Fruit fly (Drosophila melanogaster) whole organism: Measurements from ENCODE around the gene indra.

Source experiments
- CG8478 ChIP-seq: fragments of >200 bp; optimal IDR thresholded peaks from 2 replicates; lab custom pipeline; 2018; ENCODE audit warnings: inconsistent platforms
- Dll ChIP-seq: fragments of >200 bp; optimal IDR thresholded peaks from 2 replicates; lab custom pipeline; 2017
- psq ChIP-seq: fragments of >200 bp; optimal IDR thresholded peaks from 2 replicates; lab custom pipeline; 2017

dm6 chr3L:1379741-1380465, 37.7 kb upstream of the indra start:
- no peak for TF ChIP-seq CG8478
- no peak for TF ChIP-seq psq (lab: Kevin White, UChicago)
- TF ChIP-seq Dll (lab: Kevin White, UChicago), result no peak
